Fruit fly (Drosophila melanogaster) whole organism, embryonic: Measurements from ENCODE around the gene Pi3K21B.
A peak's percentile ranks its signal among the peaks of the same experiment; 100 is the strongest.

Experiments
- CG10979 ChIP-seq: fragments of 200-800 bp; sonication (Bioruptor generic); optimal IDR thresholded peaks from 2 replicates; lab custom pipeline; 2018; ENCODE audit warnings: missing biosample characterization, mild to moderate bottlenecking, missing genetic modification characterization, moderate library complexity
- CG12219 ChIP-seq: fragments of 200-800 bp; sonication (Bioruptor generic); optimal IDR thresholded peaks from 3 replicates; lab custom pipeline; 2018; ENCODE audit warnings: missing biosample characterization, mild to moderate bottlenecking, missing genetic modification characterization
- CG12236 ChIP-seq: fragments of 200-800 bp; sonication (Bioruptor generic); optimal IDR thresholded peaks from 2 replicates; lab custom pipeline; 2016; ENCODE audit warnings: missing biosample characterization, missing genetic modification characterization
- CG13123 ChIP-seq: fragments of 200-800 bp; sonication (Bioruptor generic); optimal IDR thresholded peaks from 2 replicates; lab custom pipeline; 2016; ENCODE audit warnings: missing biosample characterization, missing genetic modification characterization
- CG13624 ChIP-seq: fragments of 200-800 bp; sonication (Bioruptor generic); optimal IDR thresholded peaks from 2 replicates; lab custom pipeline; 2016; ENCODE audit warnings: missing biosample characterization, missing genetic modification characterization
- CG13775 ChIP-seq: fragments of 200-800 bp; sonication (Bioruptor generic); optimal IDR thresholded peaks from 3 replicates; lab custom pipeline; 2017; ENCODE audit warnings: missing biosample characterization, mild to moderate bottlenecking, missing genetic modification characterization
- CG1529 ChIP-seq: fragments of 200-800 bp; sonication (Bioruptor generic); optimal IDR thresholded peaks from 3 replicates; lab custom pipeline; 2018; ENCODE audit warnings: missing biosample characterization, missing genetic modification characterization
- CG16779 ChIP-seq: fragments of 200-800 bp; sonication (Bioruptor generic); IDR thresholded peaks from 2 replicates; pipeline ENCODE4 v1.3.6; 2022; ENCODE audit warnings: missing biosample characterization, missing genetic modification characterization
- CG17385 ChIP-seq: fragments of 200-800 bp; sonication (Bioruptor generic); optimal IDR thresholded peaks from 3 replicates; lab custom pipeline; 2018; ENCODE audit warnings: missing biosample characterization, mild to moderate bottlenecking, missing genetic modification characterization
- CG2129 ChIP-seq: fragments of 200-800 bp; sonication (Bioruptor generic); IDR thresholded peaks from 2 replicates; pipeline ENCODE4 v1.3.6; 2022; ENCODE audit warnings: missing biosample characterization, missing genetic modification characterization; ENCODE audit not compliant: partially characterized antibody
- CG32772 ChIP-seq: fragments of 200-800 bp; sonication (Bioruptor generic); IDR thresholded peaks from 2 replicates; pipeline ENCODE4 v1.3.6; 2022; ENCODE audit warnings: missing biosample characterization, missing genetic modification characterization
- CG6272 ChIP-seq: fragments of 200-800 bp; sonication (Bioruptor generic); IDR thresholded peaks from 2 replicates; pipeline ENCODE4 v1.3.6; 2022; ENCODE audit warnings: missing biosample characterization, missing genetic modification characterization
- CG6689 ChIP-seq: fragments of 200-800 bp; sonication (Bioruptor generic); IDR thresholded peaks from 2 replicates; pipeline ENCODE4 v1.3.6; 2022; ENCODE audit warnings: missing biosample characterization, missing genetic modification characterization
- CG8944 ChIP-seq: fragments of 200-800 bp; sonication (Bioruptor generic); optimal IDR thresholded peaks from 3 replicates; lab custom pipeline; 2016; ENCODE audit warnings: missing biosample characterization, missing genetic modification characterization
- CG9609 ChIP-seq: fragments of 200-800 bp; sonication (Bioruptor generic); optimal IDR thresholded peaks from 3 replicates; lab custom pipeline; 2016; ENCODE audit warnings: missing biosample characterization, missing genetic modification characterization
- Camta ChIP-seq: fragments of 200-800 bp; sonication (Bioruptor generic); optimal IDR thresholded peaks from 2 replicates; lab custom pipeline; 2016; ENCODE audit warnings: missing biosample characterization, missing genetic modification characterization
- Chrac-16 ChIP-seq: fragments of 200-800 bp; sonication (Bioruptor generic); optimal IDR thresholded peaks from 3 replicates; lab custom pipeline; 2016; ENCODE audit warnings: missing biosample characterization, missing genetic modification characterization
- GATAe ChIP-seq: fragments of 200-800 bp; sonication (Bioruptor generic); conservative IDR thresholded peaks from 2 replicates; pipeline ENCODE4 v1.3.6; 2022; ENCODE audit warnings: missing biosample characterization, missing genetic modification characterization
- H15 ChIP-seq: fragments of 200-800 bp; sonication (Bioruptor generic); IDR thresholded peaks from 3 replicates; pipeline ENCODE4 v1.3.6; 2022; ENCODE audit warnings: missing biosample characterization, missing genetic modification characterization
- Hr78 ChIP-seq, 2 experiments: fragments of 200-800 bp in 1 of 2; fragments of >200 bp in 1 of 2; sonication (Bioruptor generic) in 1 of 2; optimal IDR thresholded peaks; 2 replicates each; lab custom pipeline; 2017 to 2019; ENCODE audit warnings: missing biosample characterization in 2 of 2, missing genetic modification characterization in 2 of 2, mild to moderate bottlenecking in 1 of 2, moderate library complexity in 1 of 2
- Jarid2 ChIP-seq: fragments of 200-800 bp; sonication (Bioruptor generic); optimal IDR thresholded peaks from 3 replicates; lab custom pipeline; 2017; ENCODE audit warnings: mild to moderate bottlenecking, missing biosample characterization, missing genetic modification reagents, missing genetic modification characterization
- Mad ChIP-seq: fragments of 200-800 bp; sonication (Bioruptor generic); optimal IDR thresholded peaks from 2 replicates; lab custom pipeline; 2016; ENCODE audit warnings: missing biosample characterization, missing genetic modification characterization
- NK7.1 ChIP-seq: fragments of 200-800 bp; sonication (Bioruptor generic); optimal IDR thresholded peaks from 3 replicates; lab custom pipeline; 2016; ENCODE audit warnings: missing biosample characterization, missing genetic modification characterization
- Optix ChIP-seq: fragments of 200-800 bp; sonication (Bioruptor generic); IDR thresholded peaks from 3 replicates; pipeline ENCODE4 v1.3.6; 2022; ENCODE audit warnings: missing biosample characterization, missing genetic modification characterization
- Xbp1 ChIP-seq: fragments of 200-800 bp; sonication (Bioruptor generic); optimal IDR thresholded peaks from 3 replicates; lab custom pipeline; 2016; ENCODE audit warnings: missing biosample characterization, mild to moderate bottlenecking, missing genetic modification characterization
- amos ChIP-seq: fragments of 200-800 bp; sonication (Bioruptor generic); IDR thresholded peaks from 2 replicates; pipeline ENCODE4 v1.3.6; 2022; ENCODE audit warnings: missing biosample characterization, missing genetic modification characterization; ENCODE audit not compliant: partially characterized antibody
- ase ChIP-seq: fragments of 200-800 bp; sonication (Bioruptor generic); IDR thresholded peaks from 3 replicates; pipeline ENCODE4 v1.3.6; 2022; ENCODE audit warnings: missing biosample characterization, missing genetic modification characterization
- cad ChIP-seq: fragments of >200 bp; optimal IDR thresholded peaks from 2 replicates; lab custom pipeline; 2017; ENCODE audit warnings: missing biosample characterization, missing genetic modification characterization
- croc ChIP-seq: fragments of 200-800 bp; sonication (Bioruptor generic); conservative IDR thresholded peaks from 3 replicates; pipeline ENCODE4 v1.3.6; 2022; ENCODE audit warnings: missing biosample characterization, missing genetic modification characterization
- danr ChIP-seq: fragments of 200-800 bp; sonication (Bioruptor generic); IDR thresholded peaks from 2 replicates; pipeline ENCODE4 v1.3.6; 2022; ENCODE audit warnings: missing biosample characterization, missing genetic modification characterization
- dmrt99B ChIP-seq: fragments of 200-800 bp; sonication (Bioruptor generic); optimal IDR thresholded peaks from 2 replicates; lab custom pipeline; 2018; ENCODE audit warnings: missing biosample characterization, mild to moderate bottlenecking, missing genetic modification characterization, moderate library complexity
- esg ChIP-seq: fragments of 200-800 bp; sonication (Bioruptor generic); conservative IDR thresholded peaks from 2 replicates; pipeline ENCODE4 v1.3.6; 2022; ENCODE audit warnings: missing biosample characterization, missing genetic modification characterization
- exex ChIP-seq: fragments of 200-800 bp; sonication (Bioruptor generic); optimal IDR thresholded peaks from 4 replicates; lab custom pipeline; 2018; ENCODE audit warnings: missing biosample characterization, mild to moderate bottlenecking, missing genetic modification characterization, moderate library complexity
- fru ChIP-seq: fragments of >200 bp; optimal IDR thresholded peaks from 2 replicates; lab custom pipeline; 2017
- gem ChIP-seq: fragments of 200-800 bp; sonication (Bioruptor generic); optimal IDR thresholded peaks from 2 replicates; lab custom pipeline; 2019; ENCODE audit warnings: missing biosample characterization, mild to moderate bottlenecking, missing genetic modification characterization, moderate library complexity
- hb ChIP-seq: fragments of 200-800 bp; sonication (Bioruptor generic); IDR thresholded peaks from 3 replicates; pipeline ENCODE4 v1.3.6; 2022; ENCODE audit warnings: missing biosample characterization, missing genetic modification characterization; ENCODE audit not compliant: partially characterized antibody
- ind ChIP-seq: fragments of 200-800 bp; sonication (Bioruptor generic); optimal IDR thresholded peaks from 3 replicates; lab custom pipeline; 2016; ENCODE audit warnings: missing biosample characterization, missing genetic modification characterization
- klu ChIP-seq: fragments of 200-800 bp; sonication (Bioruptor generic); IDR thresholded peaks from 2 replicates; pipeline ENCODE4 v1.3.6; 2022; ENCODE audit warnings: missing biosample characterization, missing genetic modification characterization
- lab ChIP-seq: fragments of 200-800 bp; sonication (Bioruptor generic); optimal IDR thresholded peaks from 3 replicates; lab custom pipeline; 2017; ENCODE audit warnings: missing biosample characterization, missing genetic modification characterization, mild to moderate bottlenecking, moderate library complexity, missing genetic modification reagents
- lola ChIP-seq, 3 experiments: fragments of >200 bp in 2 of 3; fragments of 200-800 bp in 1 of 3; sonication (Bioruptor generic) in 1 of 3; optimal IDR thresholded peaks; 2 replicates each; lab custom pipeline; 2017 to 2019; ENCODE audit warnings: missing biosample characterization in 3 of 3, missing genetic modification characterization in 3 of 3, mild to moderate bottlenecking in 1 of 3, moderate library complexity in 1 of 3
- mld ChIP-seq: fragments of 200-800 bp; sonication (Bioruptor generic); IDR thresholded peaks from 3 replicates; pipeline ENCODE4 v1.3.6; 2022; ENCODE audit warnings: missing biosample characterization, missing genetic modification characterization; ENCODE audit not compliant: partially characterized antibody
- nau ChIP-seq: fragments of 200-800 bp; sonication (Bioruptor generic); optimal IDR thresholded peaks from 3 replicates; lab custom pipeline; 2017; ENCODE audit warnings: missing biosample characterization, mild to moderate bottlenecking, missing genetic modification characterization, missing genetic modification reagents
- nerfin-1 ChIP-seq: fragments of 200-800 bp; sonication (Bioruptor generic); optimal IDR thresholded peaks from 3 replicates; lab custom pipeline; 2019; ENCODE audit warnings: missing biosample characterization, mild to moderate bottlenecking, missing genetic modification characterization, moderate library complexity
- nom ChIP-seq: fragments of 200-800 bp; sonication (Bioruptor generic); optimal IDR thresholded peaks from 2 replicates; lab custom pipeline; 2017; ENCODE audit warnings: missing biosample characterization, missing genetic modification characterization, mild to moderate bottlenecking, moderate library complexity, missing genetic modification reagents
- org-1 ChIP-seq: fragments of 200-800 bp; sonication (Bioruptor generic); optimal IDR thresholded peaks from 2 replicates; lab custom pipeline; 2017; ENCODE audit warnings: missing biosample characterization, missing genetic modification characterization
- pb ChIP-seq: fragments of 200-800 bp; sonication (Bioruptor generic); optimal IDR thresholded peaks from 3 replicates; lab custom pipeline; 2016; ENCODE audit warnings: missing biosample characterization, missing genetic modification characterization
- prd ChIP-seq, 3 experiments: fragments of >200 bp in 2 of 3; fragments of 200-800 bp in 1 of 3; sonication (Bioruptor generic) in 1 of 3; optimal IDR thresholded peaks in 2 of 3; IDR thresholded peaks in 1 of 3; 2 replicates in 2 of 3; 3 replicates in 1 of 3; pipeline versions ENCODE4 v1.3.6 to Lab custom; 2017 to 2022; ENCODE audit warnings: missing biosample characterization in 1 of 3, missing genetic modification characterization in 1 of 3
- sna ChIP-seq: fragments of 200-800 bp; sonication (Bioruptor generic); IDR thresholded peaks from 2 replicates; pipeline ENCODE4 v1.3.6; 2022; ENCODE audit warnings: missing biosample characterization, missing genetic modification characterization; ENCODE audit not compliant: partially characterized antibody
- tio ChIP-seq: fragments of 200-800 bp; sonication (Bioruptor generic); optimal IDR thresholded peaks from 2 replicates; lab custom pipeline; 2017; ENCODE audit warnings: missing biosample characterization, missing genetic modification characterization, inconsistent platforms
- zfh1 ChIP-seq: fragments of 200-800 bp; sonication (Bioruptor generic); IDR thresholded peaks from 3 replicates; pipeline ENCODE4 v1.3.6; 2022; ENCODE audit warnings: missing biosample characterization, missing genetic modification characterization

The Pi3K21B gene

DNA sequence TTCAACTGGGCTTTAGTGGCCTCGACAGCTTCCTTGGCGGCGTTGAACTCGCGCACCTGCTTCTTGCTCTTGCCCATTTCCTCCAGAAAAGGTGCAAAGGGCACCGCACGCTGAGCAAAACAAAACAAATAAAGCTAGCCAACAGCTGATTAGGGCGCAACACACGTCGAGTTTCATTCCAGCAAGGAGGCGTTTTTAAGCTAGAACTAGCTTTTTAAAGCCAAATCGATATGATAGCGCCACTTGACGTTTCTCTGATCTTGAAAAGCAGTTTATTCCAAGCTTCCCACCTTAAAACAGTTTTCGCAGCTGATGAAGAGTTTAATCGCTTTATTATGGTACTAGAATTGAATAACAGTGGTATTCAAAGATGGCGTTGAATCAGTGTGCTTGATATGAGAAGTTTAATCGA, 14.6 kb upstream of the Pi3K21B start, which contains the start of gene CG11601 (continued):
- TF ChIP-seq nom (GFP tag; lab: Kevin White, UChicago), result peak; percentile 84
- peak; percentile 31; the same call in 1 of the 2 replicates for TF ChIP-seq amos (GFP tag; lab: Robert Waterston, UW)
- no peak for TF ChIP-seq NK7.1 (GFP tag; lab: Kevin White, UChicago)
- TF ChIP-seq Chrac-16 (GFP tag; lab: Kevin White, UChicago), result peak; percentile 4
- no peak for TF ChIP-seq dmrt99B (tag; lab: Kevin White, UChicago)
- peak; percentile 37 for TF ChIP-seq exex
- peak; percentile 40 for TF ChIP-seq CG6689
- peak; percentile 18 for TF ChIP-seq ind (GFP tag; lab: Kevin White, UChicago)
- TF ChIP-seq sna, result 0 out of 2 replicates have a peak, but pooled peaks have one; percentile 11
- no peak for TF ChIP-seq CG2129 (GFP tag; lab: Robert Waterston, UW)
- no peak for TF ChIP-seq prd (optimal IDR thresholded peaks at IDR 0.05; lab: Kevin White, UChicago)
- 0 out of 3 replicates have a peak, but pooled peaks have one; percentile 43 for TF ChIP-seq prd (GFP tag; IDR thresholded peaks at IDR 0.05; lab: Robert Waterston, UW)
- no peak for TF ChIP-seq fru (lab: Kevin White, UChicago)
- TF ChIP-seq esg, result no peak
- TF ChIP-seq mld (GFP tag; lab: Robert Waterston, UW), result no peak
- no peak for TF ChIP-seq klu
- TF ChIP-seq CG13123 (GFP tag; lab: Kevin White, UChicago), result no peak
- TF ChIP-seq zfh1 (GFP tag; lab: Robert Waterston, UW), result 0 out of 3 replicates have a peak, but pooled peaks have one; percentile 44
- TF ChIP-seq CG13775 (GFP tag; lab: Kevin White, UChicago), result peak; percentile 38
- TF ChIP-seq CG12236 (GFP tag; lab: Kevin White, UChicago), result no peak
- TF ChIP-seq danr (GFP tag; lab: Robert Waterston, UW), result 0 out of 2 replicates have a peak, but pooled peaks have one; percentile 11
- peak; percentile 30 for TF ChIP-seq Xbp1 (GFP tag; lab: Kevin White, UChicago)
- TF ChIP-seq GATAe (GFP tag; lab: Robert Waterston, UW), result no peak
- no peak for TF ChIP-seq CG17385 (GFP tag; lab: Kevin White, UChicago)
- no peak for TF ChIP-seq lab (GFP tag; lab: Kevin White, UChicago)
- peak in 1 of 3 experiments; percentile 24 for TF ChIP-seq lola (GFP tag; optimal IDR thresholded peaks at IDR 0.05; lab: Kevin White, UChicago)
- no peak for TF ChIP-seq CG10979 (tag; lab: Kevin White, UChicago)
- TF ChIP-seq hb (GFP tag; lab: Robert Waterston, UW), result no peak
- TF ChIP-seq tio, result no peak
- TF ChIP-seq CG32772 (GFP tag; lab: Robert Waterston, UW), result 0 out of 2 replicates have a peak, but pooled peaks have one; percentile 22
- TF ChIP-seq nau (GFP tag; lab: Kevin White, UChicago), result no peak
- TF ChIP-seq croc (GFP tag; lab: Robert Waterston, UW), result no peak
- TF ChIP-seq pb (GFP tag; lab: Kevin White, UChicago), result no peak
- TF ChIP-seq CG12219 (GFP tag; lab: Kevin White, UChicago), result no peak
- no peak for TF ChIP-seq org-1
- no peak for TF ChIP-seq ase (GFP tag; lab: Robert Waterston, UW)
- peak; percentile 26 for TF ChIP-seq Mad (GFP tag; lab: Kevin White, UChicago)
- no peak for TF ChIP-seq gem (tag; lab: Kevin White, UChicago)
- peak in 1 of 2 experiments; percentile 1 for TF ChIP-seq Hr78 (GFP tag; optimal IDR thresholded peaks at IDR 0.05; lab: Kevin White, UChicago)
- TF ChIP-seq CG16779 (GFP tag; lab: Robert Waterston, UW), result no peak
- peak; percentile 52 for TF ChIP-seq CG9609 (GFP tag; lab: Kevin White, UChicago)
- no peak for TF ChIP-seq CG8944 (GFP tag; lab: Kevin White, UChicago)
- no peak for TF ChIP-seq CG1529
- no peak for TF ChIP-seq Camta (GFP tag; lab: Kevin White, UChicago)
- TF ChIP-seq Optix (GFP tag; lab: Robert Waterston, UW), result no peak
- peak; percentile 34 for TF ChIP-seq CG13624 (GFP tag; lab: Kevin White, UChicago)
- peak; percentile 34; the same call in 1 of the 2 replicates for TF ChIP-seq CG6272
- TF ChIP-seq H15, result no peak
- no peak for TF ChIP-seq Jarid2 (GFP tag; lab: Kevin White, UChicago)
- no peak for TF ChIP-seq cad
- peak; percentile 10 for TF ChIP-seq nerfin-1 (tag; lab: Kevin White, UChicago)
